Worm (Caenorhabditis elegans) whole organism, mixed stage, embryonic: ENCODE results near the gene bcc-1.

Source experiments
- M03D4.4 ChIP-seq: sonication (generic microtip); optimal IDR thresholded peaks from 2 replicates; lab custom pipeline; 2017; ENCODE audit warnings: mild to moderate bottlenecking, missing genetic modification characterization, missing compliant biosample characterization
- bed-3 ChIP-seq: fragments of 200-800 bp; sonication (Bioruptor generic); optimal IDR thresholded peaks from 3 replicates; lab custom pipeline; 2018; ENCODE audit warnings: mild to moderate bottlenecking, missing genetic modification characterization, moderate library complexity, missing compliant biosample characterization
- blmp-1 ChIP-seq: fragments of 150-350 bp; optimal IDR thresholded peaks from 2 replicates; lab custom pipeline; 2014; ENCODE audit warnings: missing biosample characterization, missing genetic modification characterization
- ceh-39 ChIP-seq: fragments of 150-350 bp; optimal IDR thresholded peaks from 2 replicates; lab custom pipeline; 2014; ENCODE audit warnings: missing biosample characterization, missing genetic modification characterization
- ceh-43 ChIP-seq: fragments of 200-800 bp; sonication (Bioruptor generic); optimal IDR thresholded peaks from 2 replicates; lab custom pipeline; 2018; ENCODE audit warnings: mild to moderate bottlenecking, missing genetic modification characterization, moderate library complexity, missing compliant biosample characterization
- ceh-83 ChIP-seq: fragments of 200-800 bp; sonication (Bioruptor generic); optimal IDR thresholded peaks from 2 replicates; lab custom pipeline; 2018; ENCODE audit warnings: mild to moderate bottlenecking, missing genetic modification characterization, missing compliant biosample characterization
- ces-1 ChIP-seq: fragments of 150-350 bp; optimal IDR thresholded peaks from 2 replicates; lab custom pipeline; 2014; ENCODE audit warnings: missing biosample characterization, missing genetic modification reagents, missing genetic modification characterization
- cnd-1 ChIP-seq: fragments of 200-800 bp; sonication (Bioruptor generic); optimal IDR thresholded peaks from 2 replicates; lab custom pipeline; 2018; ENCODE audit warnings: mild to moderate bottlenecking, missing genetic modification characterization, missing compliant biosample characterization
- elt-3 ChIP-seq: fragments of 150-350 bp; optimal IDR thresholded peaks from 2 replicates; lab custom pipeline; 2014; ENCODE audit warnings: missing biosample characterization, missing genetic modification characterization
- flh-1 ChIP-seq: fragments of 200-800 bp; sonication (Bioruptor generic); optimal IDR thresholded peaks from 2 replicates; lab custom pipeline; 2018; ENCODE audit warnings: mild to moderate bottlenecking, missing genetic modification characterization, moderate library complexity, missing compliant biosample characterization
- ham-2 ChIP-seq: fragments of 200-800 bp; sonication (Bioruptor generic); optimal IDR thresholded peaks from 2 replicates; lab custom pipeline; 2018; ENCODE audit warnings: mild to moderate bottlenecking, missing genetic modification characterization, missing compliant biosample characterization
- hlh-1 ChIP-seq: fragments of 150-350 bp; optimal IDR thresholded peaks from 2 replicates; lab custom pipeline; 2014; ENCODE audit warnings: missing biosample characterization, missing genetic modification reagents, missing genetic modification characterization
- lin-13 ChIP-seq: fragments of 150-350 bp; optimal IDR thresholded peaks from 2 replicates; lab custom pipeline; 2014; ENCODE audit warnings: missing biosample characterization, missing genetic modification characterization
- lin-32 ChIP-seq: fragments of 200-800 bp; sonication (Bioruptor generic); optimal IDR thresholded peaks from 2 replicates; lab custom pipeline; 2018; ENCODE audit warnings: mild to moderate bottlenecking, missing genetic modification characterization, missing compliant biosample characterization
- lsy-2 ChIP-seq: fragments of 150-350 bp; optimal IDR thresholded peaks from 2 replicates; lab custom pipeline; 2014; ENCODE audit warnings: missing biosample characterization, missing genetic modification characterization
- mab-5 ChIP-seq: fragments of 150-350 bp; optimal IDR thresholded peaks from 2 replicates; lab custom pipeline; 2014; ENCODE audit warnings: missing biosample characterization, missing genetic modification characterization
- mep-1 ChIP-seq: fragments of 150-350 bp; optimal IDR thresholded peaks from 2 replicates; lab custom pipeline; 2017; ENCODE audit warnings: missing biosample characterization, missing genetic modification reagents, missing genetic modification characterization, inconsistent platforms
- mls-2 ChIP-seq: sonication (generic microtip); optimal IDR thresholded peaks from 2 replicates; lab custom pipeline; 2016; ENCODE audit warnings: mild to moderate bottlenecking, missing genetic modification characterization, moderate library complexity, missing compliant biosample characterization
- nhr-12 ChIP-seq: fragments of 150-350 bp; optimal IDR thresholded peaks from 2 replicates; lab custom pipeline; 2014; ENCODE audit warnings: missing biosample characterization, missing genetic modification characterization
- nhr-237 ChIP-seq: fragments of 150-350 bp; optimal IDR thresholded peaks from 2 replicates; lab custom pipeline; 2014; ENCODE audit warnings: missing biosample characterization, missing genetic modification characterization
- nhr-28 ChIP-seq: fragments of 150-350 bp; optimal IDR thresholded peaks from 2 replicates; lab custom pipeline; 2014; ENCODE audit warnings: missing biosample characterization, missing genetic modification characterization
- nhr-76 ChIP-seq: sonication (generic microtip); optimal IDR thresholded peaks from 2 replicates; lab custom pipeline; 2017; ENCODE audit warnings: missing biosample characterization, missing genetic modification characterization
- pha-4 ChIP-seq: fragments of 150-350 bp; optimal IDR thresholded peaks from 2 replicates; lab custom pipeline; 2018; ENCODE audit warnings: missing biosample characterization, missing genetic modification reagents, missing genetic modification characterization
- sem-2 ChIP-seq: fragments of 200-800 bp; sonication (Bioruptor generic); optimal IDR thresholded peaks from 2 replicates; lab custom pipeline; 2018; ENCODE audit warnings: mild to moderate bottlenecking, missing genetic modification characterization, missing compliant biosample characterization
- sptf-1 ChIP-seq: sonication (generic microtip); optimal IDR thresholded peaks from 2 replicates; lab custom pipeline; 2017; ENCODE audit warnings: mild to moderate bottlenecking, missing genetic modification characterization, moderate library complexity, missing compliant biosample characterization
- tbx-8 ChIP-seq: fragments of 200-800 bp; sonication (Bioruptor generic); optimal IDR thresholded peaks from 2 replicates; lab custom pipeline; 2018; ENCODE audit warnings: mild to moderate bottlenecking, missing genetic modification characterization, moderate library complexity, missing compliant biosample characterization
- unc-120 ChIP-seq: sonication (generic microtip); optimal IDR thresholded peaks from 2 replicates; lab custom pipeline; 2017; ENCODE audit warnings: missing genetic modification characterization, missing compliant biosample characterization; ENCODE audit not compliant: poor library complexity, severe bottlenecking
- unc-39 ChIP-seq: fragments of 150-350 bp; optimal IDR thresholded peaks from 2 replicates; lab custom pipeline; 2014; ENCODE audit warnings: missing biosample characterization, missing genetic modification characterization
- zip-8 ChIP-seq: fragments of 150-350 bp; optimal IDR thresholded peaks from 2 replicates; lab custom pipeline; 2014; ENCODE audit warnings: missing biosample characterization, missing genetic modification characterization

bcc-1 gene

ce11 chrIV:11092502-11093080 lies at the start of gene bcc-1:
TSS of gene bcc-1 (minus strand) at chrIV:11092552.
- TF ChIP-seq nhr-12 (tag; lab: Kevin White, UChicago) (no peak), unc-39 (tag; lab: Kevin White, UChicago) (no peak), flh-1 (GFP tag; lab: Kevin White, UChicago) (no peak), lin-32 (GFP tag; lab: Kevin White, UChicago) (no peak), ces-1 (GFP tag; lab: Kevin White, UChicago) (no peak), zip-8 (no peak), bed-3 (GFP tag; lab: Kevin White, UChicago) (no peak), lin-13 (tag; lab: Kevin White, UChicago) (no peak), ceh-83 (no peak), cnd-1 (no peak), pha-4 (no peak), mls-2 (no peak), nhr-76 (tag; lab: Kevin White, UChicago) (no peak), nhr-237 (tag; lab: Kevin White, UChicago) (no peak), hlh-1 (tag; lab: Kevin White, UChicago) (no peak), elt-3 (tag; lab: Kevin White, UChicago) (no peak), mab-5 (tag; lab: Kevin White, UChicago) (no peak), M03D4.4 (tag; lab: Kevin White, UChicago) (no peak), mep-1 (no peak)

DNA sequence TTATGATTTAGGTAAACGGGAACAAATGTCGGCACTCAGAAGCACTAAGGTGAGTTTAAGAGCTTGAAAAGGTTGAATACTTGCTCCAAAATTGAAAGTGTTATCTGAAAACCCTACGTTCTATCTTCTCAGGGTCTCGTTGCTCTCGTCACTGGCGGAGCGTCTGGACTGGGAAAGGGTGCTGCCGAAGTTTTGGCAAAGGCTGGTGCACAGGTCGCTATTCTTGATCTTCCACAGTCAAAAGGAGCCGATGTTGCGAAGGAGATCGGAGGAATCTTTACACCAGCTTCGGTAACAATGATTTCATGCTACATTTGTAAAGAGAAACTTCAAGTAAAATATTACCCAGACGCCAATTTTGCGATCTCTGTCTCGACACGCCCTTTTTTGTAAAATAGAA lies 38.9 kb upstream of the bcc-1 start, which contains the start of gene ard-1:
Gene ard-1, plus strand, starts transcription at position 12 of the 400 bp plus-strand sequence.
- TF ChIP-seq zip-8 = no peak
- no peak for TF ChIP-seq mls-2
- TF ChIP-seq elt-3 (tag; lab: Kevin White, UChicago) = no peak
- no peak for TF ChIP-seq nhr-76 (tag; lab: Kevin White, UChicago)
- no peak for TF ChIP-seq lin-32 (GFP tag; lab: Kevin White, UChicago)
- no peak for TF ChIP-seq cnd-1
- no peak for TF ChIP-seq ceh-83
- TF ChIP-seq nhr-28 = no peak
- TF ChIP-seq mep-1 = no peak
- no peak for TF ChIP-seq ham-2 (GFP tag; lab: Kevin White, UChicago)
- no peak for TF ChIP-seq unc-120 (tag; lab: Kevin White, UChicago)
- no peak for TF ChIP-seq tbx-8 (GFP tag; lab: Kevin White, UChicago)
- no peak for TF ChIP-seq ceh-43 (GFP tag; lab: Kevin White, UChicago)
- no peak for TF ChIP-seq hlh-1 (tag; lab: Kevin White, UChicago)
- TF ChIP-seq lsy-2 = no peak
- no peak for TF ChIP-seq sptf-1

- no peak for TF ChIP-seq ces-1 (GFP tag; lab: Kevin White, UChicago)
- no peak for TF ChIP-seq lin-32 (GFP tag; lab: Kevin White, UChicago)
- no peak for TF ChIP-seq flh-1 (GFP tag; lab: Kevin White, UChicago)
- no peak for TF ChIP-seq nhr-12 (tag; lab: Kevin White, UChicago)
These were observed 38.4 kb upstream of the bcc-1 start for ce11 chrIV:11130774-11131173.

DNA sequence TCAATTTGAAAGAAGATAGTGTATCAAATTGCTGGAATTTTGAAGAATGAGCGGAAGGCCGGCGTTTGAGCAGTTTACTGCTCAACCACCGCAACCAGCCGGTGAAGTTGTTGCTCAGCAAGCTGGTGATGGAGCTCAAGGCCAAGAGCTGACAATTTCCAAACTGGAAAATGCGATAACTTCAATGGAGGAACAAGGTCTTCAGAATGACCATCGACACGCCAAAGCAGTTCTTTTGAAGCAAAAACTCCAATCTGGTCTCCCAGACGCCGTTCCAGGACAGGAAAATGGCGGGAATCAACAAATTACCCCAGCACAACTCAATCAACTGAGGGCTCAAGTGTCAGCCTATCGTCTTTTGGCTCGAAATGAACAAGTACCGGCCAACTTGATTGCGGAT lies 33.7 kb upstream of the bcc-1 start:
- TF ChIP-seq nhr-12 (tag; lab: Kevin White, UChicago) (no peak), mep-1 (no peak), nhr-28 (no peak), lin-32 (GFP tag; lab: Kevin White, UChicago) (no peak), M03D4.4 (tag; lab: Kevin White, UChicago) (no peak), tbx-8 (GFP tag; lab: Kevin White, UChicago) (no peak), elt-3 (tag; lab: Kevin White, UChicago) (no peak), zip-8 (no peak), nhr-76 (tag; lab: Kevin White, UChicago) (no peak), lin-13 (tag; lab: Kevin White, UChicago) (no peak), flh-1 (GFP tag; lab: Kevin White, UChicago) (no peak), mab-5 (tag; lab: Kevin White, UChicago) (no peak)

ce11 chrIV:11126004-11126027 lies 33.5 kb upstream of the bcc-1 start, which contains the start of gene swsn-4:
TSS of gene swsn-4 (plus strand) at chrIV:11126024.
- TF ChIP-seq sem-2 (GFP tag; lab: Kevin White, UChicago) = no peak
- no peak for TF ChIP-seq flh-1 (GFP tag; lab: Kevin White, UChicago)
- no peak for TF ChIP-seq cnd-1
- TF ChIP-seq elt-3 (tag; lab: Kevin White, UChicago) = no peak
- TF ChIP-seq blmp-1 (tag; lab: Kevin White, UChicago) = no peak
- no peak for TF ChIP-seq ceh-39 (tag; lab: Kevin White, UChicago)
- TF ChIP-seq bed-3 (GFP tag; lab: Kevin White, UChicago) = no peak
- no peak for TF ChIP-seq nhr-76 (tag; lab: Kevin White, UChicago)

DNA sequence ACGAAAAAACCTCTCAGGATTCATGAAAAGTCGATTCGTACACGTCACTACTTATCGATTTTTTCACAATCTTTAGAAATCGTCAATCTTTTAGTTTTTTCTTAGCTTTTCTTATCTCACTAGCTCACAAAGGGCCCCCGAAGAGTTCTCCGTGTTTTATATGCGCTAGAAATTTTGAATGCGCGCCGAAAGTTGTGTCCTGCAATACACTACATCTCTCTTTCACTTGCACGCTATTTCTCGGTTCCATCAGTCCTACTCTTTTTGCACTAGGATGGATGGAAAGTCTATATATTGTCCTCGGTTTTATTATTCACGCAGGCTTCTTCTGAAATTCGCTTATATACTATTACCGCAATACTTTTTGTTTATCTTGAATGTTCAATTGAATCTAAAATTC lies 33.3 kb upstream of the bcc-1 start:
- TF ChIP-seq ceh-43 (GFP tag; lab: Kevin White, UChicago) (no peak), M03D4.4 (tag; lab: Kevin White, UChicago) (no peak), nhr-76 (tag; lab: Kevin White, UChicago) (no peak)
